Fruit fly (Drosophila melanogaster) whole organism, adult: ENCODE results near the gene D12.

Source experiments
- CG1620 ChIP-seq: fragments of 200-800 bp; sonication (Bioruptor generic); optimal IDR thresholded peaks from 2 replicates; lab custom pipeline; 2016; ENCODE audit warnings: missing biosample characterization, missing genetic modification characterization
- Hr96 ChIP-seq: fragments of 200-800 bp; sonication (Bioruptor generic); optimal IDR thresholded peaks from 2 replicates; lab custom pipeline; 2016; ENCODE audit warnings: missing biosample characterization, missing genetic modification characterization
- ovo ChIP-seq: fragments of 200-800 bp; sonication (Bioruptor generic); optimal IDR thresholded peaks from 2 replicates; lab custom pipeline; 2016; ENCODE audit warnings: missing biosample characterization, missing genetic modification characterization

DNA sequence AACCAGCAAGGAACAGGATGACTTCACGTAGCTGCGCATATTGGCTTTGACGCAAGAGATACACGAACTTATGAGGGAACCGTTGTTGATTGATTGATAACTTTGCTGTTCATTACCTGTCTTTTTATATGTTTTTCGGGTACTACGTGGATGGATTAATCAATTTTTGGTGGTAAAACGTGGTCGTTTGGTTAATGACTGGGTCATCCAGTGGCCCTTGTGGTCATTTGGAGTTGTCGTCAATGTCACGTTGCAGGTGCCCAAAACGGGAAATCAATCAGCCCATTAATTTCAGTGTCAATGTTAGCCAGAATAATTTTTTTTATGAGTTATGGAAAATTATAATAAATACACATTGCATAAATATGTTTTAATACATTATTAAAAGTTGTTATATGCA is 47.9 kb downstream of the D12 start, which contains the start of gene CG42819:
- TF ChIP-seq CG1620 (GFP tag; lab: Kevin White, UChicago) (no peak), Hr96 (GFP tag; lab: Kevin White, UChicago) (no peak), ovo (GFP tag; lab: Kevin White, UChicago) (no peak)
